Worm (Caenorhabditis elegans) whole organism, young adult: ENCODE data around the gene nep-5.
"Not testable (repeated sequence)": the region's sequence is repeated elsewhere in the genome, so short reads cannot be mapped to it uniquely, and the experiment has no call there.

Experiments
- B0035.1 ChIP-seq: sonication (generic microtip); optimal IDR thresholded peaks from 2 replicates; lab custom pipeline; 2016; ENCODE audit warnings: missing genetic modification characterization, mild to moderate bottlenecking, missing compliant biosample characterization, missing genotype, missing genetic modification reagents
- C17E4.6 ChIP-seq: fragments of 200-800 bp; sonication (Bioruptor generic); IDR thresholded peaks from 2 replicates; pipeline ENCODE4 v1.3.6; 2022; ENCODE audit warnings: missing genetic modification reagents, missing genetic modification characterization, missing compliant biosample characterization
- D2030.7 ChIP-seq: fragments of 200-800 bp; sonication (Bioruptor generic); IDR thresholded peaks from 2 replicates; pipeline ENCODE4 v1.3.6; 2022; ENCODE audit warnings: missing genetic modification reagents, missing genetic modification characterization, missing compliant biosample characterization
- F23B12.7 ChIP-seq: sonication (generic microtip); optimal IDR thresholded peaks from 2 replicates; lab custom pipeline; 2017; ENCODE audit warnings: missing genetic modification characterization, mild to moderate bottlenecking, missing compliant biosample characterization, antibody characterized with exemption, moderate library complexity; ENCODE audit not compliant: insufficient read depth
- F52B5.7 ChIP-seq: sonication (generic microtip); optimal IDR thresholded peaks from 2 replicates; lab custom pipeline; 2016; ENCODE audit warnings: mild to moderate bottlenecking, missing genetic modification characterization, missing compliant biosample characterization
- K12H6.12 ChIP-seq: fragments of 200-800 bp; sonication (Bioruptor generic); optimal IDR thresholded peaks from 2 replicates; lab custom pipeline; 2018; ENCODE audit warnings: mild to moderate bottlenecking, missing genetic modification characterization, missing compliant biosample characterization
- Y79H2A.3 ChIP-seq: fragments of 200-800 bp; sonication (Bioruptor generic); conservative IDR thresholded peaks from 2 replicates; pipeline ENCODE4 v1.3.6; 2022; ENCODE audit warnings: missing genetic modification reagents, missing genetic modification characterization, missing compliant biosample characterization
- attf-3 ChIP-seq: fragments of 200-800 bp; sonication (Bioruptor generic); conservative IDR thresholded peaks from 2 replicates; pipeline ENCODE4 v1.3.6; 2022; ENCODE audit warnings: missing genetic modification reagents, missing genetic modification characterization, missing compliant biosample characterization
- attf-5 ChIP-seq: fragments of 200-800 bp; sonication (Bioruptor generic); optimal IDR thresholded peaks from 2 replicates; lab custom pipeline; 2018; ENCODE audit warnings: mild to moderate bottlenecking, missing genetic modification characterization, missing compliant biosample characterization
- cebp-1 ChIP-seq, 2 experiments: fragments of 200-800 bp in 1 of 2; sonication (Bioruptor generic) in 1 of 2; sonication (generic microtip) in 1 of 2; IDR thresholded peaks in 1 of 2; optimal IDR thresholded peaks in 1 of 2; 2 replicates each; pipeline versions ENCODE4 v1.3.6 to Lab custom; 2017 to 2022; ENCODE audit warnings: missing compliant biosample characterization in 2 of 2, missing genetic modification characterization in 2 of 2, mild to moderate bottlenecking in 1 of 2, missing genetic modification reagents in 1 of 2, moderate library complexity in 1 of 2
- efl-1 ChIP-seq: fragments of 150-350 bp; optimal IDR thresholded peaks from 2 replicates; lab custom pipeline; 2014; ENCODE audit warnings: missing biosample characterization, missing genetic modification reagents, missing genetic modification characterization
- egl-18 ChIP-seq: fragments of 200-800 bp; sonication (Bioruptor generic); IDR thresholded peaks from 2 replicates; pipeline ENCODE4 v1.3.6; 2022; ENCODE audit warnings: missing genetic modification reagents, missing genetic modification characterization, missing compliant biosample characterization
- egl-44 ChIP-seq: fragments of 200-800 bp; sonication (Bioruptor generic); IDR thresholded peaks from 2 replicates; pipeline ENCODE4 v1.3.6; 2022; ENCODE audit warnings: missing genetic modification reagents, missing genetic modification characterization, missing compliant biosample characterization
- ets-4 ChIP-seq: fragments of 200-800 bp; sonication (Bioruptor generic); optimal IDR thresholded peaks from 2 replicates; lab custom pipeline; 2018; ENCODE audit warnings: mild to moderate bottlenecking, missing genetic modification characterization, missing compliant biosample characterization
- hmg-20 ChIP-seq: fragments of 200-800 bp; sonication (Bioruptor generic); IDR thresholded peaks from 2 replicates; pipeline ENCODE4 v1.3.6; 2022; ENCODE audit warnings: missing genetic modification reagents, missing genetic modification characterization, missing compliant biosample characterization
- hrde-1 ChIP-seq: sonication (generic microtip); optimal IDR thresholded peaks from 2 replicates; lab custom pipeline; 2016; ENCODE audit warnings: missing genetic modification characterization, mild to moderate bottlenecking, missing compliant biosample characterization, moderate library complexity, missing genotype, missing genetic modification reagents, borderline replicate concordance
- lag-1 ChIP-seq: fragments of 200-800 bp; sonication (Bioruptor generic); IDR thresholded peaks from 2 replicates; pipeline ENCODE4 v1.3.6; 2022; ENCODE audit warnings: missing genetic modification reagents, missing genetic modification characterization, missing compliant biosample characterization
- let-526 ChIP-seq: fragments of 200-800 bp; sonication (Bioruptor generic); IDR thresholded peaks from 2 replicates; pipeline ENCODE4 v1.3.6; 2022; ENCODE audit warnings: missing genetic modification reagents, missing genetic modification characterization, missing compliant biosample characterization
- let-607 ChIP-seq, 2 experiments: fragments of 200-800 bp in 1 of 2; sonication (Bioruptor generic) in 1 of 2; sonication (generic microtip) in 1 of 2; optimal IDR thresholded peaks; 2 replicates each; lab custom pipeline; 2016 to 2018; ENCODE audit warnings: mild to moderate bottlenecking in 2 of 2, missing compliant biosample characterization in 2 of 2, missing genetic modification characterization in 2 of 2, moderate library complexity in 2 of 2, missing genotype in 1 of 2
- madf-8 ChIP-seq: fragments of 200-800 bp; sonication (Bioruptor generic); conservative IDR thresholded peaks from 2 replicates; pipeline ENCODE4 v1.3.6; 2022; ENCODE audit warnings: missing genetic modification reagents, missing genetic modification characterization, missing compliant biosample characterization
- mxl-1 ChIP-seq: sonication (generic microtip); optimal IDR thresholded peaks from 2 replicates; lab custom pipeline; 2016; ENCODE audit warnings: missing genetic modification characterization, missing compliant biosample characterization
- pbrm-1 ChIP-seq: fragments of 200-800 bp; sonication (Bioruptor generic); IDR thresholded peaks from 2 replicates; pipeline ENCODE4 v1.3.6; 2022; ENCODE audit warnings: missing genetic modification reagents, missing genetic modification characterization, missing compliant biosample characterization
- rcor-1 ChIP-seq: fragments of 200-800 bp; sonication (Bioruptor generic); IDR thresholded peaks from 2 replicates; pipeline ENCODE4 v1.3.6; 2022; ENCODE audit warnings: missing genetic modification reagents, missing genetic modification characterization, missing compliant biosample characterization
- rec-8 ChIP-seq, 2 experiments: sonication (generic microtip); optimal IDR thresholded peaks; 2 replicates each; lab custom pipeline; 2016; ENCODE audit warnings: mild to moderate bottlenecking in 2 of 2, missing genetic modification characterization in 2 of 2, missing genetic modification reagents in 2 of 2, missing genotype in 2 of 2, missing biosample characterization in 1 of 2, missing compliant biosample characterization in 1 of 2, moderate library complexity in 1 of 2
- rpc-1 ChIP-seq, 2 experiments: fragments of 150-350 bp in 1 of 2; sonication (generic microtip) in 1 of 2; optimal IDR thresholded peaks; 2 replicates each; lab custom pipeline; 2014 to 2018; ENCODE audit warnings: missing biosample characterization in 1 of 2, missing genetic modification characterization in 1 of 2, missing genetic modification reagents in 1 of 2, missing genotype in 1 of 2
- tbx-9 ChIP-seq: sonication (generic microtip); optimal IDR thresholded peaks from 2 replicates; lab custom pipeline; 2016; ENCODE audit warnings: borderline replicate concordance, missing genetic modification characterization, inconsistent platforms, missing compliant biosample characterization
- ztf-3 ChIP-seq: fragments of 200-800 bp; sonication (Bioruptor generic); optimal IDR thresholded peaks from 2 replicates; lab custom pipeline; 2018; ENCODE audit warnings: mild to moderate bottlenecking, missing genetic modification characterization, missing compliant biosample characterization
- ztf-6 ChIP-seq: fragments of 200-800 bp; sonication (Bioruptor generic); IDR thresholded peaks from 2 replicates; pipeline ENCODE4 v1.3.6; 2022; ENCODE audit warnings: missing genetic modification reagents, missing genetic modification characterization, missing compliant biosample characterization

nep-5 gene

DNA sequence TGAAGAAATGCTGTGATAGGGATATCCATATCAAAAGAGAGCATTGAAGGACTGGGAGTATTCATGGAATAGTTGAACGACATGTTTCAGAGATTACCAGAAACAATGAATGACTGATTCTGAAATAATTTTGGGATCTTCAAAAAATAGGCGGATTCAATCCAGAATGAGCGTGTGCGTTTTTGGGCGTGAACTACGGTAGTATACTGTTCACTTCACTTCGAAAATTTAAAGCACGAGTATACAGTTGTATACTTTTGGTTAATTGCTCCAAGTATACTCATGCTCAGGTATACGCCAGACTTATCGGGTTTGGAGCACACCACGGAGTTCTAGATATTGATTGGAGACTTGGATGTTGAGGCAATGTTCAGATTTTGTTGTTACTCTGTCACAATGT, 37.4 kb downstream of the nep-5 start, which contains the start of gene tbx-35:
Gene tbx-35, minus strand, starts transcription at position 101 of the 400 bp plus-strand sequence.
- no peak for TF ChIP-seq let-526 (GFP tag; lab: Robert Waterston, UW)
- TF ChIP-seq F52B5.7 (tag; lab: Kevin White, UChicago), result no peak
- TF ChIP-seq egl-44, result no peak
- TF ChIP-seq hrde-1 (tag; lab: Kevin White, UChicago), result no peak
- no peak for TF ChIP-seq let-607 (tag; optimal IDR thresholded peaks at IDR 0.05; lab: Kevin White, UChicago)
- no peak for TF ChIP-seq ztf-3 (GFP tag; lab: Kevin White, UChicago)
- no peak for TF ChIP-seq mxl-1 (tag; lab: Kevin White, UChicago)
- TF ChIP-seq K12H6.12 (tag; lab: Kevin White, UChicago), result no peak
- no peak for TF ChIP-seq C17E4.6
- TF ChIP-seq pbrm-1 (GFP tag; lab: Robert Waterston, UW), result no peak
- TF ChIP-seq lag-1 (GFP tag; lab: Robert Waterston, UW), result no peak
- TF ChIP-seq, all 124 proteins: peak for 0

DNA sequence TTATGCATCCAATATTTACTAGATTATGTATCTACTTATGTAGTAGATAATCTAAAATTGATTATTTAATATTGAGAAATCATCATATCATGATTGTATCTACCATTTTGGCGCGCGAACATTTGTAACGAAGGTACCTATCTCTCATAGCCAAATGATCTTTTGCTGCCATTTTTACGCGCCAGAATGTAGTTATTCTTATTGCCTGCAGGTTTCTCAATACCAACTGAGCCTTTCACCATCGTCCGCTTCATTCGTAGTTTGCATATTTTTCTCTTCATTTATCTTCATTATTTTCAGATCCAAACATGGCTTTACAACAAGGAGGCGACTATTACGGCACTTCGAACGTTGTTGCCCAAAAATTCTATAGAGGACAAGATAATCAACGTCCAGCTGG, 39.9 kb downstream of the nep-5 start, which contains the start of gene ZK177.1:
Gene ZK177.1, plus strand, starts transcription at position 301 of the 400 bp plus-strand sequence.
- TF ChIP-seq egl-18 (GFP tag; lab: Robert Waterston, UW) (no peak), efl-1 (GFP tag; lab: Kevin White, UChicago) (peak; percentile 13)

DNA sequence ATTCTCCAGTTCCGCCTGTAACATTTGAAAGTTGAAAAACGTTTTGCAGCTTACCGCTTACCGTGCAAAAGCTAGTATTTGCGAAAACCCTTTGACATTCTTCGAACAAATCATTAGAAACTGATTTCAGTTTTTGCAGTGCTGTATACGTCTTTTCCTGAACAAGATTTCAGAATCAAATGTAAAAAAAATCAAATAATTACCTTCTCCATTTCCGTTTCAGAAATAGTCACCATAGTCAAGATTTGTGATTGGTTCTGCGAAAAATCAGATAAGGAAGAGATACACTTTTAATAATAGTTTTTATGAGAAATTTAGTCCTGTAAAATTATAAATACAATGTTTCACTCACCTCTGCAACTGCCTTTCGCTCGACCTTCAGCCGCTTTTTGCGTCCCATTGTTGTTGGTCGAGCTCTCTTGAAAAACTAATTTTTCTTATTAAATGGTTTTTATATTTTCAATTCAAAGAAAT, 43.9 kb downstream of the nep-5 start, which contains the start of gene C17C3.9:
Gene C17C3.9, minus strand, starts transcription at position 424 of the 474 bp plus-strand sequence.
- no peak for TF ChIP-seq F23B12.7
- no peak for TF ChIP-seq hrde-1 (tag; lab: Kevin White, UChicago)
- TF ChIP-seq B0035.1 (tag; lab: Kevin White, UChicago), result no peak
- no peak for TF ChIP-seq ets-4
- TF ChIP-seq rec-8 (tag; optimal IDR thresholded peaks at IDR 0.05; lab: Kevin White, UChicago), result no peak
- no peak for TF ChIP-seq madf-8 (GFP tag; lab: Robert Waterston, UW)

DNA sequence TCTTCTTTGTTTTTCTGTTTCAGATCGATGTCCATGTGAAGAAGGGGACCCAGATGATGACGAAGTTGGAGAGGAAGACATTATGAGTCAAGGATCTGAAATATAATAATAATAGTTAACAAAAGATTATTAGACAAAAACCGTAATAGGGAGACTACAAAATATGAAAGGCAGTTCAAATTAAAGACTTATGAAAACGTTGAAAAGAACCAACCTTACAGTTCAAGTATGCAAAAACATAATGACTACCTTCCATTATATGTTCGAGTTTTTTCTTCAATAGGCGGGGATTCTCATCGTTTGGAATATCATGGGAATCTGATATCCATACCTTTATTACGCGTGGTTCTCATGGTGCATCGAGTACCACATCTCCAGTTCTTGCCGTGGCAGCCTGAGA, 45.7 kb downstream of the nep-5 start, which contains the start of gene hlh-26:
Gene hlh-26, minus strand, starts transcription at position 101 of the 400 bp plus-strand sequence.
- TF ChIP-seq attf-5 (GFP tag; lab: Kevin White, UChicago), result no peak
- TF ChIP-seq rcor-1 (GFP tag; lab: Robert Waterston, UW), result no peak
- no peak for TF ChIP-seq D2030.7 (GFP tag; lab: Robert Waterston, UW)
- TF ChIP-seq rpc-1 (optimal IDR thresholded peaks at IDR 0.05; lab: Kevin White, UChicago), result no peak
- no peak for TF ChIP-seq rpc-1 (tag; optimal IDR thresholded peaks at IDR 0.05; lab: Kevin White, UChicago)
- TF ChIP-seq tbx-9 (tag; lab: Kevin White, UChicago), result no peak
- no peak for TF ChIP-seq ztf-3 (GFP tag; lab: Kevin White, UChicago)
- TF ChIP-seq Y79H2A.3 (GFP tag; lab: Robert Waterston, UW), result no peak

DNA sequence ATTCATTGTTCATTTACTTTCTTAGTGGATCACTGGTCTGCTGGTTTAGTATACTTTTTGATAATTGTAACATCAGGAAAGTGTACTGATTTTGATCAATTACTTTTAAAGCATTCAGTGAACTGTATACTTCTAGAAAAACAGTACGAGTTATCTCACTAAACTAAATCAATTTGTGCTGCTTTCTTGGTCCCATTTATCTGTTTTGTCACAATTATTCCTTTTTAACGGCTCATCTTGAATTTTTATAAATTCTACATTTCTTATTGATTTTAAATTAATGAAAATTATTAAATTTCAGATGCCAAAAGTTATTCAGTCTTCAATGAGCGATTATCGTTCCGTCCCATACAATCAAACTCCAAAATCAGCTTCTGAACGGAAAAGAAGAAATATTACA, 47.0 kb downstream of the nep-5 start, which contains the start of gene hlh-25:
Gene hlh-25, plus strand, starts transcription at position 301 of the 400 bp plus-strand sequence.
- not testable (repeated sequence) for TF ChIP-seq cebp-1 (GFP tag; IDR thresholded peaks at IDR 0.05; lab: Robert Waterston, UW); cebp-1 (tag; optimal IDR thresholded peaks at IDR 0.05; lab: Kevin White, UChicago); hmg-20; egl-44
- TF ChIP-seq, all 124 proteins: peak for 0; not testable (repeated sequence) for 124

DNA sequence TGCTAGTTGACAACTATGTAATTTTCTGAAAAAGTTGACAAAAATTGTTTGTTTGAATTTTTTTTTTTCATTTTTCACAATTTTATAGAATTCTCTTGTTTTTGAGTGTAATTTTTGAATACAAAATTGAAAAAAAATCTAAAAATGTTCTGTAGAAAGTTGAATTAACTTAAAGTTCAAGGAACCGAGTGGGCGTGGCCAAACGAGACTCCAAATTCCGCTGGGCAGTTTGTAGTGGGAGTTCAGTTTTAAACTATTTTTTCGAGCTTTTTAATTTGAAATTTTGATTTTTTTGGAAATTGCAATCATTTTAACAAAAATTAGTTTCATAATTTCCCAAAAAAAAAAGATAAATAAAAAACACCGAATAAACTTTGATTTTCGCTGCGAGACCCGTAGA, 49.1 kb downstream of the nep-5 start:
- no peak for TF ChIP-seq ztf-6
- peak; percentile 39; the same call in 1 of the 2 replicates for TF ChIP-seq attf-3 (GFP tag; lab: Robert Waterston, UW)
- TF ChIP-seq, all 124 proteins: peak for 1
